Fruit fly (Drosophila melanogaster) whole organism: ENCODE data around the gene alpha-Man-Ic.

Experiments
- CG8478 ChIP-seq: fragments of >200 bp; optimal IDR thresholded peaks from 2 replicates; lab custom pipeline; 2018; ENCODE audit warnings: inconsistent platforms
- Dll ChIP-seq: fragments of >200 bp; optimal IDR thresholded peaks from 2 replicates; lab custom pipeline; 2017
- EcR ChIP-seq, 2 experiments: fragments of >200 bp; optimal IDR thresholded peaks; 2 replicates each; lab custom pipeline; 2017; ENCODE audit warnings: missing biosample characterization in 2 of 2, missing genetic modification characterization in 2 of 2, missing genetic modification reagents in 2 of 2
- pan ChIP-seq: fragments of >200 bp; optimal IDR thresholded peaks from 2 replicates; lab custom pipeline; 2017
- psq ChIP-seq: fragments of >200 bp; optimal IDR thresholded peaks from 2 replicates; lab custom pipeline; 2017
- usp ChIP-seq: fragments of >200 bp; optimal IDR thresholded peaks from 2 replicates; lab custom pipeline; 2017; ENCODE audit warnings: missing biosample characterization, missing genetic modification characterization, mixed read lengths

alpha-Man-Ic gene

DNA sequence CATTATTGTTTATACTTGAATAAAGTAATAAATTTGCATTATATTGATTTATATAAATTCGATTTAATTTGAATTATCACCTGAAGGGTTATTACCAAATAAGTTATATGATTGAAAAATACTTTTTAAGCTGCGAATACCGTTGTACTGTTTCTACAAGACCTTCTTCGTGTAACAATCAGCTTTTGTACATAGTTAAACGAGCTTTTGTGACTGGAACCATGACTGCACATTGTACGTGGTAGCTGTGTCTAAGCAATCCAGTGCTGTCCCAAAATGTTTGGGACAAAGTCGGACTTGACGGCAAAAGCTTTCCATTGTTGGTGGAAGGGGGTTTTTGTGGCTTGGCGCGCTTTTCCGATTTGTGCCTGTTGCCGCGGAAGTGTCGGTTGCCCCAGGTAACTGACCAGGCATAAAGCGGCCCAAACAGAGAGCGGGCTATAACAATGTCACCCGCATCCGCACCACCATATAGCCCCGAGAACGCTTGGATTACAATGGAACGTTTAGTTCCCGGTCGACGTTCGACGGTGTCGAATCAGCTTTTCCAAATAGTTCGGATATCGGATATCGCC is 22.5 kb downstream of the alpha-Man-Ic start, which contains the start of gene CG31036:
Gene CG31036 (plus strand): TSS at position 507 of the 575 bp plus-strand sequence.
- TF ChIP-seq CG8478 (lab: Kevin White, UChicago) (no peak), Dll (lab: Kevin White, UChicago) (no peak), EcR (GFP tag; optimal IDR thresholded peaks at IDR 0.05; lab: Kevin White, UChicago) (no peak)

dm6 chr3R:29905164-29905563 is 25.0 kb downstream of the alpha-Man-Ic start, which contains the start of gene CG15515:
Gene CG15515, plus strand, starts transcription at chr3R:29905464.
- TF ChIP-seq psq (lab: Kevin White, UChicago), result no peak
- TF ChIP-seq CG8478 (lab: Kevin White, UChicago), result no peak
- no peak for TF ChIP-seq usp (GFP tag; lab: Kevin White, UChicago)
- no peak for TF ChIP-seq pan (lab: Kevin White, UChicago)
- TF ChIP-seq Dll (lab: Kevin White, UChicago), result no peak
- no peak for TF ChIP-seq EcR (GFP tag; optimal IDR thresholded peaks at IDR 0.05; lab: Kevin White, UChicago)

DNA sequence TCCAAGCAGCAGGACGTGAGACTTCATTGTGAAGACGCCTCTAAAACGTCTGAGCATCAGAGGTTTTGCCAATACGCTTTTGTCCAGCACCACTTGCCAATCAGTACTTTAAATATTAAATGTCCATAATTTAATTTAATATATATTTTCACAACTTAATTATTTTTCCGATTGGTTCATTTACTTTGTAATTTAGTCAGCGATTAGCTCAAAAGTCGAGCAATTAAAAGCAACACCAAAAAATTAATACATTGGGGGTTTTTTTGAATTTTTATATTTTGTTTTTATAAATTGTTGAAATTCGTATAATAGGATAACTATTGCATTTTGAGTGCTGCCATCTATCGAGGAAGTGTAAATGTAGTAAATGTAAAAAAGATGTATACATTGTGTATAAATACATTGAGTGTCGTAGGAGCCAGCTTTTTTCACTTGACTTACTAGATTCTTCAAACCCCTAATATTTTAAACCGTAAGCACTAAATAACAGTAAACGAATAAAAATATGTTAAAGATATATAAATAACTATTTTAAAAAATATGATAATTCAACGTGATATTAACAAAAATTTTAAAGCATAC is 26.3 kb downstream of the alpha-Man-Ic start, which contains the start of gene CG15517:
Gene CG15517 (minus strand): TSS at position 51 of the 582 bp plus-strand sequence.
- TF ChIP-seq psq (lab: Kevin White, UChicago) (no peak), usp (GFP tag; lab: Kevin White, UChicago) (no peak), EcR (GFP tag; optimal IDR thresholded peaks at IDR 0.05; lab: Kevin White, UChicago) (no peak), Dll (lab: Kevin White, UChicago) (no peak), CG8478 (lab: Kevin White, UChicago) (no peak), pan (lab: Kevin White, UChicago) (no peak)

- no peak for TF ChIP-seq EcR (GFP tag; optimal IDR thresholded peaks at IDR 0.05; lab: Kevin White, UChicago)
- TF ChIP-seq CG8478 (lab: Kevin White, UChicago), result no peak
- TF ChIP-seq Dll (lab: Kevin White, UChicago), result no peak
- TF ChIP-seq pan (lab: Kevin White, UChicago), result no peak
- no peak for TF ChIP-seq usp (GFP tag; lab: Kevin White, UChicago)
- TF ChIP-seq psq (lab: Kevin White, UChicago), result no peak
These were observed 30.6 kb downstream of the alpha-Man-Ic start for dm6 chr3R:29899635-29900034.

DNA sequence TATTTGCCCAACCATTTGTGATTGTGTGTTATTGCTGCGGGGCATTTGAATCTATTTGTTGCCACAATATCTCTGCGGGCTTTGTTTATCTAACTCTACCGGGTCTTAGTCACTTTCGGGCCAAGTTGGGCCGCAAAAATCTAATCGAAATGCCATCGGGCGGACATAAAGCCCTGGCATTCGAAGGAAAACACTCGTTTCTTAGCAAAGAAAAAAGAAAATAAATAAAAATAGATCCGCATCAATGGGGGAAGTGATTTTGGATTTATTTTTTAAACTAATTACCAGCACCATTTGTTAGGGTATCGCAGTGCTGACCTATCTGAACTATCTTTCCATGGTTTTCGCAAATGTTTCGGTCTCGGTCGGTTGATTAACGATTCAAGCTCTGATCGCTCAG is 31.6 kb downstream of the alpha-Man-Ic start:
- TF ChIP-seq CG8478 (lab: Kevin White, UChicago) (no peak), Dll (lab: Kevin White, UChicago) (no peak), pan (lab: Kevin White, UChicago) (no peak)

DNA sequence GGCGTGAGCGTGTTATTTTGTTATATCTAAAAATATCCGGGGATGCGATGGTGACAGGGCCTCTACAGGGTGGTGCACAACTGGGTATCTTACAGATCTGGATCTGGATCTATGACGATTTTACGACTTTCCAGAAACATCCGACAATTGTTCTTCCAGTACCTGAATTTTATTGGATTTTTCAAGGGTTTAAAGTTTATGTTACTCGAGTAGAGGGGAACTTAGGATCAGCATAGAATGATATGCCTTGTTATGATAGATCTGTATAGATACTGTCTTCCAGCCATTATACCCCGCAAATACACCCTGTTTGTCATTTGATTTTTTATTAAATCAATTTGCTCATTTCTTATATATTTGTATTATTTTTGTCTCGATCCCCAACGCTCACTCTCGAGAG is 35.8 kb downstream of the alpha-Man-Ic start:
- no peak for TF ChIP-seq pan (lab: Kevin White, UChicago)
- no peak for TF ChIP-seq EcR (GFP tag; optimal IDR thresholded peaks at IDR 0.05; lab: Kevin White, UChicago)
- no peak for TF ChIP-seq usp (GFP tag; lab: Kevin White, UChicago)
- no peak for TF ChIP-seq psq (lab: Kevin White, UChicago)
- TF ChIP-seq CG8478 (lab: Kevin White, UChicago), result no peak
- no peak for TF ChIP-seq Dll (lab: Kevin White, UChicago)

DNA sequence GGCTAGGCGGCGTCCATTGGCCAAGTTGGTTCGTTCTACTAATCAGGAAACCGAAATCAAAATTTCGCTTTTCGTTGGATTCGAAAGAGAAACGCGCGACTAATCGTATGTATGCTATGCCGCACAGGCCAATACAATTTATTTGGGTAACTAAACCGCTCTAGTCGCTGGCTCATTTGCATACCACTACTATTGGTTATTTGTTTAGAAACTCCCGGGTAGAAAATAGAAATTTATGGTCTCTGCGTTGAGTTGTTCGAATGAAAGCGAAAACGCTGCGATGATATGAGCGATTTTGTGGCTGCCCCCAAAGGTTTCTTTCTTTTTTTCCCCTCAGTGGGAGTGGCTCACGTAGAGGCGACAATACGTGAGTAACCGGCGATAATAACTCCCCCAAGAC is 37.2 kb downstream of the alpha-Man-Ic start:
- TF ChIP-seq Dll (lab: Kevin White, UChicago), result no peak

- TF ChIP-seq usp (GFP tag; lab: Kevin White, UChicago) (no peak), psq (lab: Kevin White, UChicago) (no peak), CG8478 (lab: Kevin White, UChicago) (no peak), pan (lab: Kevin White, UChicago) (no peak), Dll (lab: Kevin White, UChicago) (no peak), EcR (GFP tag; optimal IDR thresholded peaks at IDR 0.05; lab: Kevin White, UChicago) (no peak)
These were observed 39.0 kb downstream of the alpha-Man-Ic start for dm6 chr3R:29891183-29891582.

DNA sequence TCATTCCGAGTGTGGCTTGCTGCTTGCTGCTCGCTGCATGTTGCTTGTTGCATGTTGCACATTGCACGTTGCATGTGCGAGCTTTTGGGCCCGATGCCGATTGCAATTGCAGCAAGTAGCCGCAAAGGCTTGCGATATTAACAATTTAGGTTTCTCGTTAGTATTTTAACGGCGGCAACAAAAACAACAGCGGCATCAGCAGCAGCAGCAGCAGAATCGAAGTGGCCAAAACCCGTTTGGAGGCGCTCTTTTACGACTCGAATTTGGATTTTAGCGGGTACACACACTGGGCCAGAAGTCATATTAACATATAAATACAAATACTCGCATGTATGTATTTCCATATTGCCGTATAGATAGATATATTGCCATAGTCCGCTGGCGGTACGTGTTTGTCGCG is 49.9 kb downstream of the alpha-Man-Ic start:
- TF ChIP-seq Dll (lab: Kevin White, UChicago) (no peak), usp (GFP tag; lab: Kevin White, UChicago) (no peak), EcR (GFP tag; optimal IDR thresholded peaks at IDR 0.05; lab: Kevin White, UChicago) (no peak), CG8478 (lab: Kevin White, UChicago) (no peak), pan (lab: Kevin White, UChicago) (no peak), psq (lab: Kevin White, UChicago) (no peak)
